Worm (Caenorhabditis elegans): ENCODE results near the gene F46H5.7.

DNA sequence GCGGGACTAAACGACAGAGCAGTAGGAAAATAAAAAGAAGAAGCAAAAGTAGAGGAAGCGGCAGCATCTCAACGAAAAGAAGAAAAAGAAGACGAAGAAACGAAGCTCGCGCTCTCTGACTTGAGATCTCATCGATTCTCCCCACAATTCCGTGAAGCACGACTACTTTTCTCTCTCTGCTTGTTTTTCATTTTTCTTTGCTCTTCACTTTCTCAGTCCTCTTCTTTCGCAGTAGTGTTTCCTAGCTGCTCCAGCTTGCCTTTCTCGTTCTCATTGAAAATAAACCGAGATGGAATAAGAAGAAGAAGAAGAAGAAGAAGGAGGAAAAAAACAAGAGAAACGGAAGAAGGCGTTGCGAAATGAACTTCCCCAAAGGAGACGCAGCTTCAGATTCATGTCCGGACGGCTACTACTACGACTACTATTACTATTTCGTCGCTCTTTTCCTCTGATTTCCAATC lies 42.0 kb upstream of the F46H5.7 start:
- peak; percentile 87 for TF ChIP-seq zag-1 (tag; optimal IDR thresholded peaks at IDR 0.05)
- TF ChIP-seq mdl-1 (tag; optimal IDR thresholded peaks at IDR 0.05) = peak in 1 of 2 experiments; percentile 23
- TF ChIP-seq nhr-25 (tag; optimal IDR thresholded peaks at IDR 0.05) = no peak
- TF ChIP-seq skn-1 (tag; optimal IDR thresholded peaks at IDR 0.05) = no peak
- peak; percentile 62 for TF ChIP-seq egl-27 (tag; optimal IDR thresholded peaks at IDR 0.05)
- TF ChIP-seq unc-62 (GFP tag; optimal IDR thresholded peaks at IDR 0.05) = no peak
- no peak for TF ChIP-seq nhr-237 (tag; optimal IDR thresholded peaks at IDR 0.05)
- TF ChIP-seq elt-3 (tag; optimal IDR thresholded peaks at IDR 0.05) = no peak
- TF ChIP-seq unc-39 (tag; optimal IDR thresholded peaks at IDR 0.05) = peak; percentile 82
- peak; percentile 67 for TF ChIP-seq nhr-129 (tag; optimal IDR thresholded peaks at IDR 0.05)
- no peak for TF ChIP-seq ama-1 (optimal IDR thresholded peaks at IDR 0.05)

Data from whole organism, L2 larva.